Worm (Caenorhabditis elegans): ENCODE data around the gene AH6.3.

DNA sequence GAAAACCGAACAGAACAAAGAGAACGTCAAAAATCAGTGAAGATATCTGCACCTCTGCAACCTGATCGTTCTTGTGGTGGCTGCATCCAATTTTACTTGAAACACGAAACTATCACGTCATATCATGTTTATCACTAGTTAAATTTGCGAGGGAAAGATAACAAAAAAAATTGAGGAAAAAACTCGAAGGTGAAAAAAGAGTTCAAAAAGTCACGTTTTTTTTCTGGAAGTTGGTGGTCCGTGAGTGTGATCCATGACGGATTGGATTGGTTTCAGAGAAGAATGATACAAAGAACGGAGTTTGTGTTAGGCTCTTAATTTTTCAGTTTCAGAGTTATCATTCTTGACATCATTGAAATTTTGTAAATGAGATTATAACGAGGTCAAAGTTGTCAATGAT, 36.3 kb upstream of the AH6.3 start:
- TF ChIP-seq nhr-12 (tag; optimal IDR thresholded peaks at IDR 0.05) (no peak), tbx-8 (GFP tag; optimal IDR thresholded peaks at IDR 0.05) (no peak), ztf-11 (tag; optimal IDR thresholded peaks at IDR 0.05) (no peak), nhr-237 (tag; optimal IDR thresholded peaks at IDR 0.05) (no peak), unc-39 (tag; optimal IDR thresholded peaks at IDR 0.05) (no peak), ceh-83 (GFP tag; optimal IDR thresholded peaks at IDR 0.05) (no peak), mep-1 (tag; optimal IDR thresholded peaks at IDR 0.05) (no peak), blmp-1 (tag; optimal IDR thresholded peaks at IDR 0.05) (no peak), snpc-4 (tag; optimal IDR thresholded peaks at IDR 0.05) (no peak), mls-2 (tag; optimal IDR thresholded peaks at IDR 0.05) (no peak), unc-62 (GFP tag; optimal IDR thresholded peaks at IDR 0.05) (no peak)
